Worm (Caenorhabditis elegans): ENCODE results near the gene maa-1.

ce11 chrIII:11856852-11857251 is 34.5 kb upstream of the maa-1 start:
- TF ChIP-seq skn-1 (tag; optimal IDR thresholded peaks at IDR 0.05) (no peak), elt-1 (tag; optimal IDR thresholded peaks at IDR 0.05) (no peak), unc-55 (GFP tag; optimal IDR thresholded peaks at IDR 0.05) (no peak), snpc-4 (tag; optimal IDR thresholded peaks at IDR 0.05) (no peak), R02D3.7 (tag; optimal IDR thresholded peaks at IDR 0.05) (no peak), ceh-82 (tag; optimal IDR thresholded peaks at IDR 0.05) (no peak), ceh-16 (tag; optimal IDR thresholded peaks at IDR 0.05) (no peak), ztf-11 (tag; optimal IDR thresholded peaks at IDR 0.05) (no peak), zag-1 (tag; optimal IDR thresholded peaks at IDR 0.05) (no peak), unc-62 (GFP tag; optimal IDR thresholded peaks at IDR 0.05) (no peak), nhr-237 (tag; optimal IDR thresholded peaks at IDR 0.05) (no peak)
